Worm (Caenorhabditis elegans): ENCODE results near the gene mttu-1.

mttu-1 gene

ce11 chrIV:11337021-11337420 is 40.3 kb upstream of the mttu-1 start, which contains the start of gene F54E12.2 (continued):
- TF ChIP-seq let-526 (GFP tag; IDR thresholded peaks at IDR 0.05) (no peak), ceh-91 (GFP tag; IDR thresholded peaks at IDR 0.05) (peak; percentile 98), egl-18 (GFP tag; IDR thresholded peaks at IDR 0.05) (no peak), hlh-26 (GFP tag; conservative IDR thresholded peaks at IDR 0.05) (no peak), nhr-179 (tag; optimal IDR thresholded peaks at IDR 0.05) (no peak), dox-1 (GFP tag; IDR thresholded peaks at IDR 0.05) (peak; percentile 89), akir-1 (GFP tag; optimal IDR thresholded peaks at IDR 0.05) (no peak), madf-8 (GFP tag; conservative IDR thresholded peaks at IDR 0.05) (peak; percentile 96), hmg-1.2 (GFP tag; IDR thresholded peaks at IDR 0.05) (peak; percentile 66), nhr-27 (tag; optimal IDR thresholded peaks at IDR 0.05) (no peak), B0261.1 (tag; optimal IDR thresholded peaks at IDR 0.05) (no peak), lin-54 (GFP tag; optimal IDR thresholded peaks at IDR 0.05) (peak; percentile 82), K11D2.4 (GFP tag; IDR thresholded peaks at IDR 0.05) (no peak), ceh-27 (GFP tag; optimal IDR thresholded peaks at IDR 0.05) (no peak), F22D6.2 (tag; optimal IDR thresholded peaks at IDR 0.05) (no peak), lin-26 (GFP tag; IDR thresholded peaks at IDR 0.05) (peak; percentile 67), mes-4 (tag; optimal IDR thresholded peaks at IDR 0.05) (no peak), zfh-2 (GFP tag; conservative IDR thresholded peaks at IDR 0.05) (no peak), egrh-3 (GFP tag; IDR thresholded peaks at IDR 0.05) (no peak), somi-1 (GFP tag; optimal IDR thresholded peaks at IDR 0.05) (no peak), ZK185.1 (tag; optimal IDR thresholded peaks at IDR 0.05; ENCODE audit: poor library complexity, severe bottlenecking) (no peak), lsy-27 (tag; optimal IDR thresholded peaks at IDR 0.05; ENCODE audit: borderline replicate concordance, insufficient read depth) (no peak), ztf-3 (GFP tag; optimal IDR thresholded peaks at IDR 0.05) (no peak), attf-6 (GFP tag; IDR thresholded peaks at IDR 0.05) (peak; percentile 68), gei-17 (GFP tag; optimal IDR thresholded peaks at IDR 0.05) (no peak), F10E7.11 (tag; optimal IDR thresholded peaks at IDR 0.05) (no peak), T26A5.8 (tag; optimal IDR thresholded peaks at IDR 0.05) (no peak), lir-1 (GFP tag; conservative IDR thresholded peaks at IDR 0.05) (no peak; the same call in 1 of the 2 replicates), lag-1 (GFP tag; IDR thresholded peaks at IDR 0.05) (no peak), lin-40 (tag; optimal IDR thresholded peaks at IDR 0.05) (no peak), F23B12.7 (tag; optimal IDR thresholded peaks at IDR 0.05; ENCODE audit: insufficient read depth) (peak; percentile 7), ceh-100 (GFP tag; IDR thresholded peaks at IDR 0.05) (peak; percentile 45; the same call in 1 of the 2 replicates), rpc-1 (optimal IDR thresholded peaks at IDR 0.05) (no peak), rpc-1 (tag; optimal IDR thresholded peaks at IDR 0.05) (no peak), attf-3 (GFP tag; conservative IDR thresholded peaks at IDR 0.05) (0 out of 2 replicates have a peak, but pooled peaks have one; percentile 46), F39B2.1 (GFP tag; IDR thresholded peaks at IDR 0.05) (peak; percentile 88; the same call in 1 of the 2 replicates), ztf-18 (tag; optimal IDR thresholded peaks at IDR 0.05) (no peak), tbx-9 (tag; optimal IDR thresholded peaks at IDR 0.05; ENCODE audit: borderline replicate concordance) (no peak), F49E8.2 (tag; optimal IDR thresholded peaks at IDR 0.05; ENCODE audit: insufficient read depth) (peak; percentile 65), aptf-3 (GFP tag; IDR thresholded peaks at IDR 0.05) (no peak), cebp-1 (GFP tag; IDR thresholded peaks at IDR 0.05) (no peak), cebp-1 (tag; optimal IDR thresholded peaks at IDR 0.05) (no peak), xnd-1 (tag; optimal IDR thresholded peaks at IDR 0.05) (peak; percentile 95), T07F8.4 (tag; optimal IDR thresholded peaks at IDR 0.05) (no peak), tbp1 (GFP tag; optimal IDR thresholded peaks at IDR 0.05) (peak; percentile 68), unc-62 (GFP tag; optimal IDR thresholded peaks at IDR 0.05) (no peak), ets-4 (GFP tag; optimal IDR thresholded peaks at IDR 0.05) (no peak), madf-3 (GFP tag; IDR thresholded peaks at IDR 0.05) (peak; percentile 91), ccch-3 (GFP tag; optimal IDR thresholded peaks at IDR 0.05) (no peak)
